Fruit fly (Drosophila melanogaster): ENCODE measurements around the gene CG3402.

dm6 chr3L:633272-634254 lies 19.1 kb downstream of the CG3402 start:
- TF ChIP-seq CG13204 (GFP tag; optimal IDR thresholded peaks at IDR 0.05) (no peak), rn (GFP tag; IDR thresholded peaks at IDR 0.05) (peak; percentile 74), CG14655 (GFP tag; optimal IDR thresholded peaks at IDR 0.05) (peak; percentile 82), CG9948 (tag; optimal IDR thresholded peaks at IDR 0.05) (peak; percentile 42), CG34367 (tag; optimal IDR thresholded peaks at IDR 0.05) (peak; percentile 48), CG32121 (GFP tag; IDR thresholded peaks at IDR 0.05) (peak; percentile 89), CG4496 (GFP tag; IDR thresholded peaks at IDR 0.05) (peak; percentile 92), fd96Ca (GFP tag; IDR thresholded peaks at IDR 0.05) (peak; percentile 95), EcR (GFP tag; optimal IDR thresholded peaks at IDR 0.05) (no peak), Pif1A (GFP tag; optimal IDR thresholded peaks at IDR 0.05) (peak; percentile 78), Ets98B (GFP tag; IDR thresholded peaks at IDR 0.05) (peak; percentile 85), CG8159 (tag; optimal IDR thresholded peaks at IDR 0.05) (peak; percentile 66), Snoo (tag; optimal IDR thresholded peaks at IDR 0.05) (no peak)
